Fruit fly (Drosophila melanogaster): ENCODE measurements around the gene CG8132.

The CG8132 gene

dm6 chr3R:9404104-9404512 lies 2.8 kb downstream of the CG8132 start, which contains the start of the genes CG9356, BBIP1 and CG8135 (continued):
- TF ChIP-seq chn (GFP tag; optimal IDR thresholded peaks at IDR 0.05) (peak; percentile 90), cwo (GFP tag; optimal IDR thresholded peaks at IDR 0.05) (peak; percentile 26), D19A (tag; optimal IDR thresholded peaks at IDR 0.05) (no peak), salm (tag; optimal IDR thresholded peaks at IDR 0.05) (peak; percentile 47), wek (GFP tag; optimal IDR thresholded peaks at IDR 0.05) (no peak), Nf-YB (GFP tag; optimal IDR thresholded peaks at IDR 0.05) (peak; percentile 61), Trl (optimal IDR thresholded peaks at IDR 0.05) (no peak), Trl (GFP tag; optimal IDR thresholded peaks at IDR 0.05) (peak; percentile 84), HmgD (GFP tag; optimal IDR thresholded peaks at IDR 0.05) (peak; percentile 71), Scr (GFP tag; IDR thresholded peaks at IDR 0.05; ENCODE audit: partially characterized antibody) (peak; percentile 50), CG31388 (GFP tag; optimal IDR thresholded peaks at IDR 0.05) (peak; percentile 24), pho (GFP tag; optimal IDR thresholded peaks at IDR 0.05) (peak; percentile 78), HLH54F (GFP tag; optimal IDR thresholded peaks at IDR 0.05) (peak; percentile 87), CG6854 (GFP tag; optimal IDR thresholded peaks at IDR 0.05) (peak; percentile 22), Opbp (GFP tag; IDR thresholded peaks at IDR 0.05; ENCODE audit: partially characterized antibody) (peak; percentile 62), Side (GFP tag; optimal IDR thresholded peaks at IDR 0.05) (peak; percentile 80), lbe (GFP tag; optimal IDR thresholded peaks at IDR 0.05) (peak; percentile 82), fd3F (GFP tag; optimal IDR thresholded peaks at IDR 0.05) (peak; percentile 29), otp (GFP tag; IDR thresholded peaks at IDR 0.05) (peak; percentile 57; the same call in 1 of the 3 replicates), da (GFP tag; optimal IDR thresholded peaks at IDR 0.05) (peak; percentile 60), Dbx (GFP tag; IDR thresholded peaks at IDR 0.05) (peak; percentile 80), abd-A (tag; optimal IDR thresholded peaks at IDR 0.05) (no peak), Ptx1 (GFP tag; IDR thresholded peaks at IDR 0.05) (peak; percentile 71), CG12299 (tag; optimal IDR thresholded peaks at IDR 0.05) (peak; percentile 60), CG14667 (GFP tag; IDR thresholded peaks at IDR 0.05) (no peak), CG7839 (tag; optimal IDR thresholded peaks at IDR 0.05) (no peak), HHEX (GFP tag; optimal IDR thresholded peaks at IDR 0.05) (peak; percentile 59), CG34224 (GFP tag; IDR thresholded peaks at IDR 0.05; ENCODE audit: partially characterized antibody) (no peak), Adf1 (GFP tag; IDR thresholded peaks at IDR 0.05) (peak; percentile 29; the same call in 1 of the 2 replicates), kni (GFP tag; optimal IDR thresholded peaks at IDR 0.05) (peak; percentile 82), btn (GFP tag; optimal IDR thresholded peaks at IDR 0.05) (peak; percentile 63), Ada2b (GFP tag; IDR thresholded peaks at IDR 0.05) (peak; percentile 47; the same call in 1 of the 2 replicates), CG18011 (GFP tag; optimal IDR thresholded peaks at IDR 0.05) (peak; percentile 68), CG3847 (GFP tag; IDR thresholded peaks at IDR 0.05) (peak; percentile 87), bowl (GFP tag; IDR thresholded peaks at IDR 0.05) (no peak), CG1832 (GFP tag; optimal IDR thresholded peaks at IDR 0.05) (no peak), ac (GFP tag; optimal IDR thresholded peaks at IDR 0.05) (no peak), B-H1 (GFP tag; IDR thresholded peaks at IDR 0.05) (0 out of 3 replicates have a peak, but pooled peaks have one; percentile 28), tx (GFP tag; optimal IDR thresholded peaks at IDR 0.05) (peak; percentile 81), ase (GFP tag; IDR thresholded peaks at IDR 0.05) (no peak), CG31441 (GFP tag; IDR thresholded peaks at IDR 0.05) (no peak; the same call in 1 of the 2 replicates), CG12744 (GFP tag; optimal IDR thresholded peaks at IDR 0.05) (peak; percentile 68), stc (GFP tag; IDR thresholded peaks at IDR 0.05) (peak; percentile 41; the same call in 1 of the 2 replicates)
